Worm (Caenorhabditis elegans): Measurements from ENCODE around the gene Y48E1C.2.

DNA sequence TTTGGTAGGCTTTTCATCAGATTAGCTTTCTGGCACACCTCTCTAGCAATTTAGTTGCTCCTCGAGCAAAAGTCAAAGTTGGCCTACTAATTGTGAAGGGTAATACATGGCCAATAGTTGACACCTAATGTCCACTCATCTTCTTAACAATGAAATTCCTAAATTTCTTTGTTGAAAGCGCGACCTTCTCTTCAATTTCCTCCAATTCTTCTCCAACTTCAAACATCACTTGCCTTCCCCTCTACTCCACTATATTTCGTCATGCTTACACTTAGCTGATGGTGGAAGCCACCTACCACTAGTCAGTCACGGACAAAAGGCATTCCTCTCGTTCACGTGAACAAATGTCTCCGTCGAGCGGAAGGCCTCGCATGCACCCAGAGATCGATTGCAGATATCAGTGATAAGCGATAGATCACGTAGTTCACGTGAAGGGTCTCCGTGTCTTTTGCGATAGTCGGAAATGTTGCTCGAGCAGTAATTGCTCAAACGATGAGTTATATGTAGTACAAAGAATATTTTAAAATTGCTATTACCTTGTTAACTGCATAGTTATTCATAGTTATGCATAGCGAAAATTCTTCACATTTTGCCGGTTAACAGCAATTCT, 44.8 kb downstream of the Y48E1C.2 start, which contains the start of gene E01G4.3:
- no peak for TF ChIP-seq unc-55 (GFP tag; optimal IDR thresholded peaks at IDR 0.05)
- TF ChIP-seq ama-1 (optimal IDR thresholded peaks at IDR 0.05) = no peak
- TF ChIP-seq pax-1 (tag; optimal IDR thresholded peaks at IDR 0.05) = no peak
- no peak for TF ChIP-seq tbx-2 (tag; optimal IDR thresholded peaks at IDR 0.05)
- TF ChIP-seq unc-3 (GFP tag; conservative IDR thresholded peaks at IDR 0.05) = no peak
- no peak for TF ChIP-seq unc-3 (tag; optimal IDR thresholded peaks at IDR 0.05)
- no peak for TF ChIP-seq ceh-24 (tag; optimal IDR thresholded peaks at IDR 0.05)
- TF ChIP-seq ref-2 (tag; optimal IDR thresholded peaks at IDR 0.05) = no peak
- TF ChIP-seq hlh-30 (tag; optimal IDR thresholded peaks at IDR 0.05; ENCODE audit: insufficient read depth) = peak; percentile 40
- TF ChIP-seq npax-4 (tag; optimal IDR thresholded peaks at IDR 0.05) = no peak
